Fruit fly (Drosophila melanogaster) whole organism, prepupa: ENCODE data around the gene Wee1.
A peak's percentile ranks its signal among the peaks of the same experiment; 100 is the strongest.

Source experiments
- Blimp-1 ChIP-seq: fragments of 200-800 bp; sonication (Bioruptor generic); optimal IDR thresholded peaks from 3 replicates; lab custom pipeline; 2017; ENCODE audit warnings: missing biosample characterization, missing genetic modification characterization, mild to moderate bottlenecking, moderate library complexity, missing genetic modification reagents
- CG10631 ChIP-seq: fragments of 200-800 bp; sonication (Bioruptor generic); optimal IDR thresholded peaks from 2 replicates; lab custom pipeline; 2016; ENCODE audit warnings: missing biosample characterization, missing genetic modification characterization
- CG10669 ChIP-seq: fragments of 200-800 bp; sonication (Bioruptor generic); optimal IDR thresholded peaks from 3 replicates; lab custom pipeline; 2018; ENCODE audit warnings: missing biosample characterization, mild to moderate bottlenecking, missing genetic modification characterization, moderate library complexity
- CG15336 ChIP-seq: fragments of 200-800 bp; sonication (Bioruptor generic); IDR thresholded peaks from 2 replicates; pipeline ENCODE4 v1.3.6; 2022; ENCODE audit warnings: missing biosample characterization, missing genetic modification characterization
- CG31627 ChIP-seq: fragments of 200-800 bp; sonication (Bioruptor generic); optimal IDR thresholded peaks from 3 replicates; lab custom pipeline; 2016; ENCODE audit warnings: missing biosample characterization, missing genetic modification characterization
- CG4318 ChIP-seq: fragments of 200-800 bp; sonication (Bioruptor generic); optimal IDR thresholded peaks from 3 replicates; lab custom pipeline; 2017; ENCODE audit warnings: missing biosample characterization, mild to moderate bottlenecking, missing genetic modification characterization
- CG8319 ChIP-seq: fragments of 200-800 bp; sonication (Bioruptor generic); optimal IDR thresholded peaks from 3 replicates; lab custom pipeline; 2016; ENCODE audit warnings: missing biosample characterization, missing genetic modification characterization
- CG8632 ChIP-seq: fragments of 200-800 bp; sonication (Bioruptor generic); optimal IDR thresholded peaks from 3 replicates; lab custom pipeline; 2016; ENCODE audit warnings: missing biosample characterization, missing genetic modification characterization
- Eip78C ChIP-seq: fragments of 200-800 bp; sonication (Bioruptor generic); peaks from one replicate; lab custom pipeline; 2016; ENCODE audit warnings: missing biosample characterization, missing genetic modification characterization
- Ets96B ChIP-seq: fragments of 200-800 bp; optimal IDR thresholded peaks from 2 replicates; lab custom pipeline; 2019; ENCODE audit warnings: missing biosample characterization, mild to moderate bottlenecking, missing genetic modification characterization, moderate library complexity
- Met ChIP-seq: fragments of 200-800 bp; sonication (Bioruptor generic); optimal IDR thresholded peaks from 3 replicates; lab custom pipeline; 2016; ENCODE audit warnings: missing biosample characterization, missing genetic modification characterization
- OdsH ChIP-seq: fragments of 200-800 bp; sonication (Bioruptor generic); optimal IDR thresholded peaks from 3 replicates; lab custom pipeline; 2016; ENCODE audit warnings: missing biosample characterization, missing genetic modification characterization
- Smox ChIP-seq: fragments of 200-800 bp; sonication (Bioruptor generic); optimal IDR thresholded peaks from 3 replicates; lab custom pipeline; 2016; ENCODE audit warnings: missing biosample characterization, missing genetic modification characterization
- Sox102F ChIP-seq: fragments of 200-800 bp; sonication (Bioruptor generic); optimal IDR thresholded peaks from 2 replicates; lab custom pipeline; 2016; ENCODE audit warnings: missing biosample characterization, mild to moderate bottlenecking, missing genetic modification characterization
- Sox15 ChIP-seq: fragments of 200-800 bp; sonication (Bioruptor generic); optimal IDR thresholded peaks from 3 replicates; lab custom pipeline; 2016; ENCODE audit warnings: missing biosample characterization, missing genetic modification characterization
- fd85E ChIP-seq: fragments of 200-800 bp; sonication (Bioruptor generic); optimal IDR thresholded peaks from 3 replicates; lab custom pipeline; 2016; ENCODE audit warnings: missing biosample characterization, missing genetic modification characterization
- fkh ChIP-seq: fragments of 200-800 bp; sonication (Bioruptor generic); optimal IDR thresholded peaks from 3 replicates; lab custom pipeline; 2017; ENCODE audit warnings: missing biosample characterization, mild to moderate bottlenecking, missing genetic modification characterization, moderate library complexity
- lz ChIP-seq: fragments of 200-800 bp; sonication (Bioruptor generic); optimal IDR thresholded peaks from 3 replicates; lab custom pipeline; 2016; ENCODE audit warnings: missing biosample characterization, missing genetic modification characterization
- net ChIP-seq: fragments of 200-800 bp; sonication (Bioruptor generic); optimal IDR thresholded peaks from 3 replicates; lab custom pipeline; 2016; ENCODE audit warnings: missing biosample characterization, missing genetic modification characterization
- spab ChIP-seq: fragments of 200-800 bp; sonication (Bioruptor generic); optimal IDR thresholded peaks from 2 replicates; lab custom pipeline; 2017; ENCODE audit warnings: missing biosample characterization, mild to moderate bottlenecking, missing genetic modification characterization, missing genetic modification reagents
- svp ChIP-seq: fragments of 200-800 bp; sonication (Bioruptor generic); peaks from one replicate; lab custom pipeline; 2016; ENCODE audit warnings: missing biosample characterization, missing genetic modification characterization
- vri ChIP-seq: fragments of 200-800 bp; sonication (Bioruptor generic); optimal IDR thresholded peaks from 3 replicates; lab custom pipeline; 2016; ENCODE audit warnings: missing biosample characterization, mild to moderate bottlenecking, missing genetic modification characterization

Gene Wee1

DNA sequence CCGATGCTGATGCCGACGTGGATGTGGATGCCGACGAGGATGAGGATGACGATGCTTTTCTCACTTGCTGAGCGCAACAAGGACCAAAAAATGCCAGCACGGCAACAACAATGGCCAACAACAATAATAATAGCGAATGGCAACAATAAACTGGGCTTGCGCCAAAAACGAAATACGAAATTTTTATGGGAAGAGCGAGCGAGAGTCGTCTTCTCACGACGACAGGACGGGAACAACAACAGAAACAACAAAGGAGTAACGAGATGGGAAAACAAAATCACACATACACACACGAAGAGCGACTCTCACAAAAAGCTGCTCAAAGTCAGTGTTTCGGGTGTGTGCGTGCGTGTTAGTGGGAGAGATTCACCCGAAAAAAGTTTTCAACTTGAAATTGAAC lies 39.9 kb downstream of the Wee1 start:
- TF ChIP-seq fkh (GFP tag; lab: Kevin White, UChicago) (no peak), lz (GFP tag; lab: Kevin White, UChicago) (no peak), CG10669 (no peak), svp (GFP tag; lab: Kevin White, UChicago) (no peak), OdsH (GFP tag; lab: Kevin White, UChicago) (no peak), Met (GFP tag; lab: Kevin White, UChicago) (no peak), Smox (GFP tag; lab: Kevin White, UChicago) (no peak), Blimp-1 (GFP tag; lab: Kevin White, UChicago) (no peak), net (GFP tag; lab: Kevin White, UChicago) (no peak), Eip78C (no peak), CG8632 (no peak), spab (GFP tag; lab: Kevin White, UChicago) (no peak), Sox15 (no peak), Sox102F (GFP tag; lab: Kevin White, UChicago) (no peak), CG8319 (GFP tag; lab: Kevin White, UChicago) (no peak), CG4318 (GFP tag; lab: Kevin White, UChicago) (no peak)

DNA sequence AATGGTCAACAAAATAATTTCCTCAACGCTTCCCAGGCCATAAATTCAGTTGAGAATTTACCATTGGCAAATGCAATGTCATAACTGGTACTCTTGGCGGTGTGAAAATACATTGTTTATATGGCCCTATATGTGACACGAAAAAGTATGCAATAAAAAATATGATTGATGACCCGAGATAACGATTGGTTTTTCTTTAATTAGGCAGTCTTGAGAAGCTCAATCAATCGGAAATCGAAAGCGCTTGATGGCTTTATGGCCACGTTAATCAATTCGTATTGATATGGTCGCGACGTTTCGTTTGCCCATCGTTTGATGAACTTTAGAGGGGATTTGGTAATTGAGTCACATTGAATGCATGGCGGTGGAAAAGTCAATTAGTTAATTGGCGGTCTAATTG lies 43.2 kb downstream of the Wee1 start:
- no peak for TF ChIP-seq Ets96B (tag; lab: Kevin White, UChicago)
- TF ChIP-seq vri (GFP tag; lab: Kevin White, UChicago): peak; percentile 16
- TF ChIP-seq CG15336: no peak

DNA sequence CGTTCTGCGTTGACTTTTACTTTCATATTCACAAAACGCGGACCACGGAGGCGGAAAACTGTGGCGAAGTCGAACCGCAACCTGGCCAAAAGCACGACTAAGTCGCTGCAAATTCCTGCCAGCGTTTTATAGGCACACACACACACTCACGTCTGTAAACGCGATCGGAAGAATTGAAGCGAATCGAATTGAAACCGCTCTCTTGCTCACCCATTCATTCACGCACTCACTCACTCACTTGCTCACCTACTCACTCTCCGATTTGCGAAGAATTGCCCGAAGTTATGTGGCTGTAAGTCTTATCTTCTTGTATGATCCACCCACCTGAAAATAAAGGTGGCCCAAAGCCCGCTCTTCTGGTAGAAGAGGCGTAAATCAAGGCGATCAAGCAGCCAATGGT lies 43.6 kb downstream of the Wee1 start, which contains the start of gene Nha1:
Gene Nha1 (minus strand): TSS at position 101 of the 400 bp plus-strand sequence.
- TF ChIP-seq CG8319 (GFP tag; lab: Kevin White, UChicago) (no peak), CG10631 (GFP tag; lab: Kevin White, UChicago) (no peak), Eip78C (no peak), Sox15 (no peak), fd85E (GFP tag; lab: Kevin White, UChicago) (no peak)
- TF ChIP-seq, all 60 proteins: peak for 0

DNA sequence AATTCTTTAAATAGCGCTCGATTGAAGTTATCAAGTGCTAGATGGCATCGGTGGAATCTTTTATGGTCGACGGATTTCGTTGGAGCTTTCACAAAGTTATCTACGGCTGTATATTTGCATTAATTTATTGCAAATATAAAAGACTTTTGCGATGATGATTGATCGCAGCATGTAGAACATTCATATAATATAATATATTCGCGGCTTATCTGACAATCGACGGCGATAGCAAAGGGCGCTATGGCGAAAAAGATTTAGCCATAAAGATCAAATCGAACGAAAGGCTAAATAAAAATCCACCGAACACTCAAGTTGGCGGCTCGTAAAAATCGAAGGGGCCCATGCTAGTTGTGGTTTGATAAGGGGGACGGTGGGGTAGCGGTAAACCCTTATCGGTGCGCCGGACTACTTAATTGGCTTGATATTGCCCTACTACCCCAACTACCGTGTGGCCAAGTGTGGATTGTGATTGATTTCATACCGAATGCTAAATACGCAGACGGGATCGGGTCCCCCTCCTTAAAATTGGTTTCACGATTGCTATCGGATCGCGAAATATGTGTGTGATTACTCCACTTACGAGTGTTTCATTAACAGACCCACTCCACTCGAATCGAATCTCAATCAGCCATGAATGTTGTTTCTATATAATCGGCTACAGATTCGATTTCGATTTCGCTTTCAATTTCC lies 45.6 kb downstream of the Wee1 start:
- TF ChIP-seq Met (GFP tag; lab: Kevin White, UChicago): no peak
- TF ChIP-seq CG31627 (GFP tag; lab: Kevin White, UChicago): no peak
